Worm (Caenorhabditis elegans) whole organism, midembryonic: ENCODE results near the gene citk-2.

Experiments
- T22C8.4 ChIP-seq: fragments of 200-800 bp; sonication (Bioruptor generic); IDR thresholded peaks from 2 replicates; pipeline ENCODE4 v1.3.6; 2022; ENCODE audit warnings: missing genetic modification characterization, missing compliant biosample characterization
- cog-1 ChIP-seq: sonication (generic microtip); optimal IDR thresholded peaks from 2 replicates; lab custom pipeline; 2016; ENCODE audit warnings: missing genetic modification characterization, missing compliant biosample characterization
- flt-1 ChIP-seq: fragments of 200-800 bp; sonication (Bioruptor generic); IDR thresholded peaks from 2 replicates; pipeline ENCODE4 v1.3.6; 2022; ENCODE audit warnings: missing genetic modification characterization, missing compliant biosample characterization
- klf-2 ChIP-seq: fragments of 200-800 bp; sonication (Bioruptor generic); conservative IDR thresholded peaks from 2 replicates; pipeline ENCODE4 v1.3.6; 2022; ENCODE audit warnings: missing genetic modification reagents, missing genetic modification characterization, missing compliant biosample characterization
- med-1 ChIP-seq: sonication (generic microtip); optimal IDR thresholded peaks from 2 replicates; lab custom pipeline; 2017; ENCODE audit warnings: missing genetic modification characterization, mild to moderate bottlenecking, missing compliant biosample characterization, antibody characterized with exemption, missing genetic modification reagents; ENCODE audit not compliant: insufficient read depth
- ref-1 ChIP-seq: fragments of 200-800 bp; sonication (Bioruptor generic); conservative IDR thresholded peaks from 2 replicates; pipeline ENCODE4 v1.3.6; 2022; ENCODE audit warnings: missing genetic modification reagents, missing genetic modification characterization, missing compliant biosample characterization
- tab-1 ChIP-seq: fragments of 200-800 bp; sonication (Bioruptor generic); IDR thresholded peaks from 2 replicates; pipeline ENCODE4 v1.3.6; 2022; ENCODE audit warnings: missing genetic modification characterization, missing compliant biosample characterization
- ztf-23 ChIP-seq: fragments of 200-800 bp; sonication (Bioruptor generic); IDR thresholded peaks from 2 replicates; pipeline ENCODE4 v1.3.6; 2022; ENCODE audit warnings: missing genetic modification reagents, missing genetic modification characterization, missing compliant biosample characterization
- ztf-29 ChIP-seq: fragments of 200-800 bp; sonication (Bioruptor generic); IDR thresholded peaks from 2 replicates; pipeline ENCODE4 v1.3.6; 2022; ENCODE audit warnings: missing genetic modification reagents, missing genetic modification characterization, missing compliant biosample characterization

citk-2 gene

ce11 chrII:4993530-4994192 lies 5.7 kb upstream of the citk-2 start, which contains the start of the genes eif-1 and vps-24:
eif-1 (minus strand) TSS chrII:4993580.
vps-24 (plus strand) TSS chrII:4993998.
- TF ChIP-seq cog-1 (tag; lab: Kevin White, UChicago) (no peak), ztf-23 (no peak), T22C8.4 (GFP tag; lab: Robert Waterston, UW) (no peak), tab-1 (GFP tag; lab: Robert Waterston, UW) (no peak), klf-2 (GFP tag; lab: Robert Waterston, UW) (no peak), flt-1 (GFP tag; lab: Robert Waterston, UW) (no peak), ref-1 (GFP tag; lab: Robert Waterston, UW) (no peak), ztf-29 (GFP tag; lab: Robert Waterston, UW) (no peak), med-1 (no peak)

- TF ChIP-seq ztf-23 (no peak), ref-1 (GFP tag; lab: Robert Waterston, UW) (no peak), ztf-29 (GFP tag; lab: Robert Waterston, UW) (no peak), cog-1 (tag; lab: Kevin White, UChicago) (no peak), klf-2 (GFP tag; lab: Robert Waterston, UW) (no peak), flt-1 (GFP tag; lab: Robert Waterston, UW) (no peak), med-1 (no peak), tab-1 (GFP tag; lab: Robert Waterston, UW) (no peak), T22C8.4 (GFP tag; lab: Robert Waterston, UW) (no peak)
Observed at ce11 chrII:4994939-4995338, 4.4 kb upstream of the citk-2 start, which contains the start of gene rnh-1.0. rnh-1.0 (plus strand) TSS chrII:4995327.

ce11 chrII:4998657-4999056 lies 663 bp upstream of the citk-2 start, which contains the start of gene F59A6.11:
F59A6.11 (minus strand) TSS chrII:4998757.
- TF ChIP-seq klf-2 (GFP tag; lab: Robert Waterston, UW): no peak

- TF ChIP-seq cog-1 (tag; lab: Kevin White, UChicago): no peak
- TF ChIP-seq T22C8.4 (GFP tag; lab: Robert Waterston, UW): no peak
- TF ChIP-seq flt-1 (GFP tag; lab: Robert Waterston, UW): no peak
- TF ChIP-seq ztf-23: no peak
- no peak for TF ChIP-seq ref-1 (GFP tag; lab: Robert Waterston, UW)
- TF ChIP-seq ztf-29 (GFP tag; lab: Robert Waterston, UW): no peak
Observed at ce11 chrII:5001866-5002265, 2.5 kb downstream of the citk-2 start.

ce11 chrII:5003660-5004059 lies 4.3 kb downstream of the citk-2 start, which contains the start of gene F59A6.10:
F59A6.10 (plus strand) TSS chrII:5003960.
- TF ChIP-seq ref-1 (GFP tag; lab: Robert Waterston, UW) (no peak), cog-1 (tag; lab: Kevin White, UChicago) (no peak), flt-1 (GFP tag; lab: Robert Waterston, UW) (no peak), med-1 (no peak)

- no peak for TF ChIP-seq ztf-23
- no peak for TF ChIP-seq cog-1 (tag; lab: Kevin White, UChicago)
- no peak for TF ChIP-seq ref-1 (GFP tag; lab: Robert Waterston, UW)
- no peak for TF ChIP-seq ztf-29 (GFP tag; lab: Robert Waterston, UW)
- TF ChIP-seq klf-2 (GFP tag; lab: Robert Waterston, UW): no peak
- no peak for TF ChIP-seq tab-1 (GFP tag; lab: Robert Waterston, UW)
- TF ChIP-seq flt-1 (GFP tag; lab: Robert Waterston, UW): no peak
- TF ChIP-seq med-1: no peak
- no peak for TF ChIP-seq T22C8.4 (GFP tag; lab: Robert Waterston, UW)
Observed at ce11 chrII:5004781-5005180, 5.5 kb downstream of the citk-2 start, which contains the start of gene F59A6.4. F59A6.4 (plus strand) TSS chrII:5005081.

ce11 chrII:5008033-5008432 lies 8.7 kb downstream of the citk-2 start, which contains the start of gene F59A6.3:
F59A6.3 (plus strand) TSS chrII:5008333.
- TF ChIP-seq klf-2 (GFP tag; lab: Robert Waterston, UW): no peak

ce11 chrII:5011978-5012377 lies 12.7 kb downstream of the citk-2 start, which contains the start of gene F59A6.12:
F59A6.12 (minus strand) TSS chrII:5012078.
- TF ChIP-seq ztf-23 (no peak), flt-1 (GFP tag; lab: Robert Waterston, UW) (no peak), klf-2 (GFP tag; lab: Robert Waterston, UW) (no peak), ref-1 (GFP tag; lab: Robert Waterston, UW) (no peak), T22C8.4 (GFP tag; lab: Robert Waterston, UW) (no peak), tab-1 (GFP tag; lab: Robert Waterston, UW) (no peak), cog-1 (tag; lab: Kevin White, UChicago) (no peak), ztf-29 (GFP tag; lab: Robert Waterston, UW) (no peak), med-1 (no peak)

- no peak for TF ChIP-seq ztf-23
- TF ChIP-seq ref-1 (GFP tag; lab: Robert Waterston, UW): no peak
- TF ChIP-seq klf-2 (GFP tag; lab: Robert Waterston, UW): no peak
- TF ChIP-seq T22C8.4 (GFP tag; lab: Robert Waterston, UW): no peak
- TF ChIP-seq cog-1 (tag; lab: Kevin White, UChicago): no peak
Observed at ce11 chrII:5014399-5014798, 15.1 kb downstream of the citk-2 start, which contains the start of gene F59A6.2. F59A6.2 (plus strand) TSS chrII:5014699.

ce11 chrII:5016144-5016543 lies 16.8 kb downstream of the citk-2 start:
- no peak for TF ChIP-seq T22C8.4 (GFP tag; lab: Robert Waterston, UW)
- no peak for TF ChIP-seq klf-2 (GFP tag; lab: Robert Waterston, UW)
- no peak for TF ChIP-seq ztf-23
- no peak for TF ChIP-seq cog-1 (tag; lab: Kevin White, UChicago)
- no peak for TF ChIP-seq flt-1 (GFP tag; lab: Robert Waterston, UW)
- no peak for TF ChIP-seq tab-1 (GFP tag; lab: Robert Waterston, UW)
- TF ChIP-seq ref-1 (GFP tag; lab: Robert Waterston, UW): no peak
- TF ChIP-seq med-1: no peak
- TF ChIP-seq ztf-29 (GFP tag; lab: Robert Waterston, UW): no peak
